Worm (Caenorhabditis elegans): ENCODE results near the gene acs-10.

DNA sequence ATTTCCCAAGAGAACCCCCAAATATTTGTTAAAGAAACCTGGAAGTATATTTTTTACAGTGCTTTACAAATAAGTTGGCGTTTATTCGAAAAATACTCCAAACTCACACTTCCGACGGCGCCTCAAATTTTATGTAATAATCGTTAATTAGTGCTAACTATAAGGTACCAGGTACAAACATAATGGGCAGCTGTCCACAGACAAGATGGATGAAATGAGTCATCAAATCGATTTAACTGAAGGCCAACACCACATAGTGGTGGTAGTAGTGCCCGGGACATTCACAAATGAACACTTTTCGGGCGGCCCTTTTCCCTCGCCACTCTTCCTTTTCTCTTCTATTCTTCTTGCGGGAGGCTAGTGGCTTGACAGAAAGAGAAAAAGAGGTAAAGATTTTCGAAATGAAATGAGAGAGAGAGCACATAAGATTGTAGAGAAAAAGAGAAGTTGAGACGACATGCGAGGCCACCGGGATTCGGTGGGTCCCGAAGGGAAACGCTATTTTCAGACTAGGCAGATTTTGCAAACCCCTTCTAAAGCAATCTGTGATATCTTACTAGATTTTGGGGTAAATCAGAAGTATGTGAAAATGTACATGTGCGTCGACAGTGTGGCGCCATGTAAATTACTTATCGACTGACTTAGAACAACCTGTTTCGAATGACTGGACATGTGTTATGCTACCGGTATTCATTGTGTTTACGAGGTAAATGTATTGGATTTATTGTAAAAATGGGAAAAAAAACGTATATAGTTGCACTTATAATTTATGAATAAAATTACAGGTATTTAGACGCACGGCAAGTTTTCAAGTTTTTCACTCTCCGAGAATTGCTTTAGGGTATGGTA, 6.8 kb upstream of the acs-10 start:
- TF ChIP-seq ama-1 (optimal IDR thresholded peaks at IDR 0.05) (no peak), ama-1 (GFP tag; optimal IDR thresholded peaks at IDR 0.05) (no peak), B0261.1 (tag; optimal IDR thresholded peaks at IDR 0.05) (no peak), nfya-1 (tag; optimal IDR thresholded peaks at IDR 0.05; ENCODE audit: borderline replicate concordance, insufficient read depth) (no peak), him-1 (tag; optimal IDR thresholded peaks at IDR 0.05) (no peak), unc-62 (GFP tag; optimal IDR thresholded peaks at IDR 0.05) (no peak), C06A6.2 (GFP tag; conservative IDR thresholded peaks at IDR 0.05) (no peak), F22D6.2 (tag; optimal IDR thresholded peaks at IDR 0.05) (no peak), sdz-38 (tag; optimal IDR thresholded peaks at IDR 0.05) (no peak), lag-1 (GFP tag; IDR thresholded peaks at IDR 0.05) (no peak), madf-8 (GFP tag; conservative IDR thresholded peaks at IDR 0.05) (no peak), ceh-91 (GFP tag; IDR thresholded peaks at IDR 0.05) (no peak), ets-4 (GFP tag; optimal IDR thresholded peaks at IDR 0.05) (no peak)
